Fruit fly (Drosophila melanogaster) whole organism, embryonic: ENCODE measurements around the gene lilli.

ENCODE experiments used
- CG10431 ChIP-seq: fragments of 200-800 bp; sonication (Bioruptor generic); optimal IDR thresholded peaks from 3 replicates; lab custom pipeline; 2018; ENCODE audit warnings: missing biosample characterization, mild to moderate bottlenecking, missing genetic modification characterization
- CG11085 ChIP-seq: fragments of 200-800 bp; sonication (Bioruptor generic); IDR thresholded peaks from 2 replicates; pipeline ENCODE4 v1.3.6; 2022; ENCODE audit warnings: missing biosample characterization, missing genetic modification characterization
- CG11695 ChIP-seq: fragments of 200-800 bp; sonication (Bioruptor generic); IDR thresholded peaks from 3 replicates; pipeline ENCODE4 v1.3.6; 2022; ENCODE audit warnings: missing biosample characterization, missing genetic modification characterization
- CG11723 ChIP-seq: fragments of 200-800 bp; sonication (Bioruptor generic); optimal IDR thresholded peaks from 2 replicates; lab custom pipeline; 2017; ENCODE audit warnings: missing biosample characterization, mild to moderate bottlenecking, missing genetic modification characterization
- CG12071 ChIP-seq: fragments of 200-800 bp; sonication (Bioruptor generic); optimal IDR thresholded peaks from 3 replicates; lab custom pipeline; 2018; ENCODE audit warnings: missing biosample characterization, mild to moderate bottlenecking, missing genetic modification characterization
- CG13424 ChIP-seq: fragments of 200-800 bp; sonication (Bioruptor generic); optimal IDR thresholded peaks from 2 replicates; lab custom pipeline; 2019; ENCODE audit warnings: missing biosample characterization, mild to moderate bottlenecking, missing genetic modification characterization, moderate library complexity
- CG13624 ChIP-seq: fragments of 200-800 bp; sonication (Bioruptor generic); optimal IDR thresholded peaks from 2 replicates; lab custom pipeline; 2016; ENCODE audit warnings: missing biosample characterization, missing genetic modification characterization
- CG14050 ChIP-seq: fragments of 200-800 bp; sonication (Bioruptor generic); IDR thresholded peaks from 3 replicates; pipeline ENCODE4 v1.3.6; 2022; ENCODE audit warnings: missing biosample characterization, missing genetic modification characterization
- CG14667 ChIP-seq: fragments of 200-800 bp; sonication (Bioruptor generic); IDR thresholded peaks from 2 replicates; pipeline ENCODE4 v1.3.6; 2022; ENCODE audit warnings: missing biosample characterization, missing genetic modification characterization
- CG14710 ChIP-seq: fragments of 200-800 bp; sonication (Bioruptor generic); optimal IDR thresholded peaks from 3 replicates; lab custom pipeline; 2019; ENCODE audit warnings: missing biosample characterization, mild to moderate bottlenecking, missing genetic modification characterization, moderate library complexity
- CG15011 ChIP-seq: fragments of 200-800 bp; sonication (Bioruptor generic); optimal IDR thresholded peaks from 3 replicates; lab custom pipeline; 2018; ENCODE audit warnings: missing biosample characterization, mild to moderate bottlenecking, missing genetic modification characterization
- CG15073 ChIP-seq: fragments of 200-800 bp; sonication (Bioruptor generic); optimal IDR thresholded peaks from 2 replicates; lab custom pipeline; 2016; ENCODE audit warnings: missing biosample characterization, missing genetic modification characterization
- CG17328 ChIP-seq: fragments of 200-800 bp; sonication (Bioruptor generic); IDR thresholded peaks from 2 replicates; pipeline ENCODE4 v1.3.6; 2022; ENCODE audit warnings: missing biosample characterization, missing genetic modification characterization
- CG17385 ChIP-seq: fragments of 200-800 bp; sonication (Bioruptor generic); optimal IDR thresholded peaks from 3 replicates; lab custom pipeline; 2018; ENCODE audit warnings: missing biosample characterization, mild to moderate bottlenecking, missing genetic modification characterization
- CG1792 ChIP-seq: fragments of 200-800 bp; sonication (Bioruptor generic); optimal IDR thresholded peaks from 2 replicates; lab custom pipeline; 2016; ENCODE audit warnings: missing biosample characterization, missing genetic modification characterization
- CG18619 ChIP-seq: fragments of 200-800 bp; sonication (Bioruptor generic); optimal IDR thresholded peaks from 3 replicates; lab custom pipeline; 2017; ENCODE audit warnings: missing biosample characterization, mild to moderate bottlenecking, missing genetic modification characterization
- CG2889 ChIP-seq: fragments of 200-800 bp; sonication (Bioruptor generic); IDR thresholded peaks from 3 replicates; pipeline ENCODE4 v1.3.6; 2022; ENCODE audit warnings: missing biosample characterization, missing genetic modification characterization
- CG34224 ChIP-seq: fragments of 200-800 bp; sonication (Bioruptor generic); IDR thresholded peaks from 3 replicates; pipeline ENCODE4 v1.3.6; 2022; ENCODE audit warnings: missing biosample characterization, missing genetic modification characterization; ENCODE audit not compliant: partially characterized antibody
- CG34422 ChIP-seq: fragments of 200-800 bp; sonication (Bioruptor generic); IDR thresholded peaks from 3 replicates; pipeline ENCODE4 v1.3.6; 2022; ENCODE audit warnings: missing biosample characterization, missing genetic modification characterization
- CG4328 ChIP-seq: fragments of 200-800 bp; sonication (Bioruptor generic); optimal IDR thresholded peaks from 3 replicates; lab custom pipeline; 2017; ENCODE audit warnings: missing biosample characterization, missing genetic modification reagents, missing genetic modification characterization
- CG4360 ChIP-seq: fragments of 200-800 bp; sonication (Bioruptor generic); IDR thresholded peaks from 2 replicates; pipeline ENCODE4 v1.3.6; 2022; ENCODE audit warnings: missing biosample characterization, missing genetic modification characterization
- CG6765 ChIP-seq: fragments of 200-800 bp; sonication (Bioruptor generic); optimal IDR thresholded peaks from 3 replicates; lab custom pipeline; 2017; ENCODE audit warnings: missing biosample characterization, mild to moderate bottlenecking, missing genetic modification characterization
- CG7556 ChIP-seq: fragments of 200-800 bp; sonication (Bioruptor generic); optimal IDR thresholded peaks from 2 replicates; lab custom pipeline; 2017; ENCODE audit warnings: missing biosample characterization, mild to moderate bottlenecking, missing genetic modification characterization
- CG9727 ChIP-seq: fragments of 200-800 bp; sonication (Bioruptor generic); optimal IDR thresholded peaks from 3 replicates; lab custom pipeline; 2017; ENCODE audit warnings: missing biosample characterization, mild to moderate bottlenecking, missing genetic modification characterization
- D19A ChIP-seq: fragments of 200-800 bp; optimal IDR thresholded peaks from 3 replicates; lab custom pipeline; 2019; ENCODE audit warnings: missing biosample characterization, mild to moderate bottlenecking, missing genetic modification characterization, moderate library complexity
- Doc2 ChIP-seq: fragments of 200-800 bp; sonication (Bioruptor generic); IDR thresholded peaks from 2 replicates; pipeline ENCODE4 v1.3.6; 2022; ENCODE audit warnings: missing biosample characterization, missing genetic modification characterization
- Dref ChIP-seq: fragments of 200-800 bp; sonication (Bioruptor generic); IDR thresholded peaks from 2 replicates; pipeline ENCODE4 v1.3.6; 2022; ENCODE audit warnings: missing biosample characterization, missing genetic modification characterization
- H2.0 ChIP-seq: fragments of 200-800 bp; sonication (Bioruptor generic); IDR thresholded peaks from 2 replicates; pipeline ENCODE4 v1.3.6; 2022; ENCODE audit warnings: missing biosample characterization, missing genetic modification characterization
- Mad ChIP-seq: fragments of 200-800 bp; sonication (Bioruptor generic); optimal IDR thresholded peaks from 2 replicates; lab custom pipeline; 2016; ENCODE audit warnings: missing biosample characterization, missing genetic modification characterization
- NC2α ChIP-seq: fragments of 200-800 bp; sonication (Bioruptor generic); optimal IDR thresholded peaks from 2 replicates; lab custom pipeline; 2016; ENCODE audit warnings: missing biosample characterization, missing genetic modification characterization
- Nf-YA ChIP-seq: fragments of 200-800 bp; sonication (Bioruptor generic); IDR thresholded peaks from 2 replicates; pipeline ENCODE4 v1.3.6; 2022; ENCODE audit warnings: missing biosample characterization, missing genetic modification characterization
- PHDP ChIP-seq: fragments of 200-800 bp; sonication (Bioruptor generic); optimal IDR thresholded peaks from 3 replicates; lab custom pipeline; 2018; ENCODE audit warnings: missing biosample characterization, mild to moderate bottlenecking, missing genetic modification characterization, moderate library complexity
- Side ChIP-seq: fragments of 200-800 bp; sonication (Bioruptor generic); optimal IDR thresholded peaks from 2 replicates; lab custom pipeline; 2016; ENCODE audit warnings: missing biosample characterization, missing genetic modification characterization
- Sox102F ChIP-seq: fragments of 200-800 bp; sonication (Bioruptor generic); optimal IDR thresholded peaks from 2 replicates; lab custom pipeline; 2018; ENCODE audit warnings: missing biosample characterization, mild to moderate bottlenecking, missing genetic modification characterization, moderate library complexity
- Xrp1 ChIP-seq: fragments of 200-800 bp; sonication (Bioruptor generic); IDR thresholded peaks from 2 replicates; pipeline ENCODE4 v1.3.6; 2022; ENCODE audit warnings: missing biosample characterization, missing genetic modification characterization
- abd-A ChIP-seq: fragments of 200-800 bp; sonication (Bioruptor generic); optimal IDR thresholded peaks from 3 replicates; lab custom pipeline; 2019; ENCODE audit warnings: missing biosample characterization, mild to moderate bottlenecking, missing genetic modification characterization, moderate library complexity
- caup ChIP-seq: fragments of 200-800 bp; sonication (Bioruptor generic); optimal IDR thresholded peaks from 3 replicates; lab custom pipeline; 2017; ENCODE audit warnings: missing biosample characterization, mild to moderate bottlenecking, missing genetic modification characterization, moderate library complexity; ENCODE audit not compliant: severe bottlenecking
- chn ChIP-seq: fragments of 200-800 bp; sonication (Bioruptor generic); optimal IDR thresholded peaks from 2 replicates; lab custom pipeline; 2016; ENCODE audit warnings: missing biosample characterization, missing genetic modification characterization
- crol ChIP-seq: fragments of 200-800 bp; sonication (Bioruptor generic); IDR thresholded peaks from 2 replicates; pipeline ENCODE4 v1.3.6; 2022; ENCODE audit warnings: missing biosample characterization, missing genetic modification characterization
- da ChIP-seq: fragments of 200-800 bp; sonication (Bioruptor generic); optimal IDR thresholded peaks from 2 replicates; lab custom pipeline; 2016; ENCODE audit warnings: missing biosample characterization, missing genetic modification characterization
- dysf ChIP-seq: fragments of 200-800 bp; sonication (Bioruptor generic); IDR thresholded peaks from 3 replicates; pipeline ENCODE4 v1.3.6; 2022; ENCODE audit warnings: missing biosample characterization, missing genetic modification characterization
- ems ChIP-seq: fragments of 200-800 bp; sonication (Bioruptor generic); optimal IDR thresholded peaks from 3 replicates; lab custom pipeline; 2016; ENCODE audit warnings: missing biosample characterization, missing genetic modification characterization
- fd102C ChIP-seq: fragments of 200-800 bp; sonication (Bioruptor generic); optimal IDR thresholded peaks from 2 replicates; lab custom pipeline; 2018; ENCODE audit warnings: missing biosample characterization, mild to moderate bottlenecking, missing genetic modification characterization, moderate library complexity
- fu2 ChIP-seq: fragments of 200-800 bp; sonication (Bioruptor generic); optimal IDR thresholded peaks from 2 replicates; lab custom pipeline; 2016; ENCODE audit warnings: missing biosample characterization, missing genetic modification characterization
- grau ChIP-seq: fragments of 200-800 bp; optimal IDR thresholded peaks from 3 replicates; lab custom pipeline; 2019; ENCODE audit warnings: missing biosample characterization, mild to moderate bottlenecking, missing genetic modification characterization, moderate library complexity
- inv ChIP-seq: fragments of 200-800 bp; sonication (Bioruptor generic); IDR thresholded peaks from 2 replicates; pipeline ENCODE4 v1.3.6; 2022; ENCODE audit warnings: missing biosample characterization, missing genetic modification characterization; ENCODE audit not compliant: partially characterized antibody
- lilli ChIP-seq: fragments of 200-800 bp; sonication (Bioruptor generic); optimal IDR thresholded peaks from 3 replicates; lab custom pipeline; 2016; ENCODE audit warnings: missing biosample characterization, missing genetic modification characterization
- pb ChIP-seq: fragments of 200-800 bp; sonication (Bioruptor generic); optimal IDR thresholded peaks from 3 replicates; lab custom pipeline; 2016; ENCODE audit warnings: missing biosample characterization, missing genetic modification characterization
- row ChIP-seq: fragments of 200-800 bp; sonication (Bioruptor generic); IDR thresholded peaks from 3 replicates; pipeline ENCODE4 v1.3.6; 2022; ENCODE audit warnings: missing biosample characterization, missing genetic modification characterization
- shn ChIP-seq: fragments of 200-800 bp; sonication (Bioruptor generic); optimal IDR thresholded peaks from 3 replicates; lab custom pipeline; 2016; ENCODE audit warnings: missing biosample characterization, missing genetic modification characterization
- sob ChIP-seq: fragments of 200-800 bp; sonication (Bioruptor generic); IDR thresholded peaks from 2 replicates; pipeline ENCODE4 v1.3.6; 2022; ENCODE audit warnings: missing biosample characterization, missing genetic modification characterization
- sr ChIP-seq: fragments of 200-800 bp; sonication (Bioruptor generic); IDR thresholded peaks from 3 replicates; pipeline ENCODE4 v1.3.6; 2022; ENCODE audit warnings: missing biosample characterization, missing genetic modification characterization

The lilli gene

dm6 chr2L:2864601-2865000 lies 21.1 kb upstream of the lilli start (continued):
- TF ChIP-seq CG4360 (GFP tag; lab: Robert Waterston, UW) (no peak), shn (GFP tag; lab: Kevin White, UChicago) (no peak), pb (no peak), inv (no peak), Xrp1 (GFP tag; lab: Robert Waterston, UW) (peak; percentile 57), dysf (GFP tag; lab: Robert Waterston, UW) (0 out of 3 replicates have a peak, but pooled peaks have one; percentile 6), CG14667 (no peak), ems (GFP tag; lab: Kevin White, UChicago) (no peak), CG14710 (tag; lab: Kevin White, UChicago) (peak; percentile 2), CG11723 (GFP tag; lab: Kevin White, UChicago) (peak; percentile 11), Doc2 (GFP tag; lab: Robert Waterston, UW) (no peak), grau (tag; lab: Kevin White, UChicago) (no peak), crol (GFP tag; lab: Robert Waterston, UW) (no peak), Nf-YA (GFP tag; lab: Robert Waterston, UW) (no peak), CG6765 (GFP tag; lab: Kevin White, UChicago) (no peak), CG34422 (no peak), CG15073 (GFP tag; lab: Kevin White, UChicago) (no peak), CG17328 (peak; percentile 20; the same call in 1 of the 2 replicates), Sox102F (GFP tag; lab: Kevin White, UChicago) (no peak), Dref (GFP tag; lab: Robert Waterston, UW) (no peak), CG15011 (GFP tag; lab: Kevin White, UChicago) (peak; percentile 34), PHDP (tag; lab: Kevin White, UChicago) (peak; percentile 24), CG11085 (GFP tag; lab: Robert Waterston, UW) (no peak), CG1792 (peak; percentile 4), da (GFP tag; lab: Kevin White, UChicago) (no peak), CG18619 (GFP tag; lab: Kevin White, UChicago) (no peak), CG13624 (no peak), CG4328 (GFP tag; lab: Kevin White, UChicago) (peak; percentile 28), sr (GFP tag; lab: Robert Waterston, UW) (peak; percentile 21; the same call in 1 of the 3 replicates), chn (GFP tag; lab: Kevin White, UChicago) (no peak), caup (GFP tag; lab: Kevin White, UChicago) (peak; percentile 49), CG9727 (peak; percentile 47), fu2 (GFP tag; lab: Kevin White, UChicago) (no peak), CG7556 (GFP tag; lab: Kevin White, UChicago) (peak; percentile 7), CG11695 (GFP tag; lab: Robert Waterston, UW) (peak; percentile 63), CG12071 (GFP tag; lab: Kevin White, UChicago) (peak; percentile 59), row (GFP tag; lab: Robert Waterston, UW) (no peak), CG13424 (tag; lab: Kevin White, UChicago) (peak; percentile 17), Mad (no peak), D19A (tag; lab: Kevin White, UChicago) (peak; percentile 34), CG2889 (GFP tag; lab: Robert Waterston, UW) (no peak), CG10431 (GFP tag; lab: Kevin White, UChicago) (peak; percentile 29), CG17385 (GFP tag; lab: Kevin White, UChicago) (peak; percentile 28), CG34224 (GFP tag; lab: Robert Waterston, UW) (no peak), Side (peak; percentile 7), lilli (GFP tag; lab: Kevin White, UChicago) (no peak), sob (GFP tag; lab: Robert Waterston, UW) (0 out of 2 replicates have a peak, but pooled peaks have one; percentile 5), H2.0 (GFP tag; lab: Robert Waterston, UW) (no peak), NC2α (GFP tag; lab: Kevin White, UChicago) (no peak), fd102C (peak; percentile 14), abd-A (no peak), CG14050 (GFP tag; lab: Robert Waterston, UW) (no peak)
